Worm (Caenorhabditis elegans): ENCODE measurements around the gene unc-112.

Gene unc-112

ce11 chrV:14684359-14685312, 11.8 kb downstream of the unc-112 start, which contains the start of gene hsp-90:
hsp-90 (plus strand) TSS chrV:14684918.
- TF ChIP-seq nhr-41 (GFP tag; IDR thresholded peaks at IDR 0.05) (no peak), R02D3.7 (tag; optimal IDR thresholded peaks at IDR 0.05) (no peak), jun-1 (tag; optimal IDR thresholded peaks at IDR 0.05) (no peak), egl-43 (GFP tag; IDR thresholded peaks at IDR 0.05) (no peak), lim-7 (GFP tag; IDR thresholded peaks at IDR 0.05) (0 out of 2 replicates have a peak, but pooled peaks have one; percentile 22), ceh-20 (GFP tag; IDR thresholded peaks at IDR 0.05) (no peak), unc-130 (GFP tag; optimal IDR thresholded peaks at IDR 0.05) (no peak), ZK546.5 (tag; optimal IDR thresholded peaks at IDR 0.05) (no peak), set-16 (GFP tag; IDR thresholded peaks at IDR 0.05) (no peak), snpc-4 (tag; optimal IDR thresholded peaks at IDR 0.05) (no peak), mdt-29 (GFP tag; IDR thresholded peaks at IDR 0.05) (0 out of 2 replicates have a peak, but pooled peaks have one; percentile 9), fos-1 (tag; optimal IDR thresholded peaks at IDR 0.05) (no peak), nhr-28 (tag; optimal IDR thresholded peaks at IDR 0.05) (no peak), spr-3 (GFP tag; optimal IDR thresholded peaks at IDR 0.05) (no peak), fkh-10 (GFP tag; optimal IDR thresholded peaks at IDR 0.05) (no peak), daf-19 (GFP tag; conservative IDR thresholded peaks at IDR 0.05) (no peak), aly-2 (tag; optimal IDR thresholded peaks at IDR 0.05) (no peak), mes-2 (tag; optimal IDR thresholded peaks at IDR 0.05; ENCODE audit: poor library complexity, severe bottlenecking) (no peak), attf-4 (tag; optimal IDR thresholded peaks at IDR 0.05) (no peak), dve-1 (tag; optimal IDR thresholded peaks at IDR 0.05; ENCODE audit: insufficient read depth) (no peak), ces-1 (GFP tag; optimal IDR thresholded peaks at IDR 0.05) (no peak), ama-1 (optimal IDR thresholded peaks at IDR 0.05) (peak; percentile 54)

- TF ChIP-seq dve-1 (tag; optimal IDR thresholded peaks at IDR 0.05; ENCODE audit: insufficient read depth) (no peak), fos-1 (tag; optimal IDR thresholded peaks at IDR 0.05) (no peak), snpc-4 (tag; optimal IDR thresholded peaks at IDR 0.05) (no peak), lin-1 (GFP tag; IDR thresholded peaks at IDR 0.05) (no peak), pha-4 (GFP tag; IDR thresholded peaks at IDR 0.05) (no peak), pha-4 (tag; optimal IDR thresholded peaks at IDR 0.05) (no peak), jun-1 (tag; optimal IDR thresholded peaks at IDR 0.05) (no peak), lin-38 (GFP tag; IDR thresholded peaks at IDR 0.05) (no peak), nhr-111 (GFP tag; optimal IDR thresholded peaks at IDR 0.05) (no peak), nhr-76 (tag; optimal IDR thresholded peaks at IDR 0.05) (no peak), lim-7 (GFP tag; IDR thresholded peaks at IDR 0.05) (no peak), nhr-41 (GFP tag; IDR thresholded peaks at IDR 0.05) (no peak), egl-43 (GFP tag; IDR thresholded peaks at IDR 0.05) (no peak), ctbp-1 (GFP tag; IDR thresholded peaks at IDR 0.05) (no peak), unc-130 (GFP tag; optimal IDR thresholded peaks at IDR 0.05) (no peak), ZK337.2 (GFP tag; IDR thresholded peaks at IDR 0.05) (no peak), mes-2 (tag; optimal IDR thresholded peaks at IDR 0.05; ENCODE audit: poor library complexity, severe bottlenecking) (no peak), spr-3 (GFP tag; optimal IDR thresholded peaks at IDR 0.05) (no peak), Y5F2A.4 (GFP tag; optimal IDR thresholded peaks at IDR 0.05) (no peak), lin-13 (GFP tag; optimal IDR thresholded peaks at IDR 0.05) (no peak), F44E2.7 (GFP tag; IDR thresholded peaks at IDR 0.05) (no peak)
These were observed 12.5 kb downstream of the unc-112 start for ce11 chrV:14683926-14684325.

DNA sequence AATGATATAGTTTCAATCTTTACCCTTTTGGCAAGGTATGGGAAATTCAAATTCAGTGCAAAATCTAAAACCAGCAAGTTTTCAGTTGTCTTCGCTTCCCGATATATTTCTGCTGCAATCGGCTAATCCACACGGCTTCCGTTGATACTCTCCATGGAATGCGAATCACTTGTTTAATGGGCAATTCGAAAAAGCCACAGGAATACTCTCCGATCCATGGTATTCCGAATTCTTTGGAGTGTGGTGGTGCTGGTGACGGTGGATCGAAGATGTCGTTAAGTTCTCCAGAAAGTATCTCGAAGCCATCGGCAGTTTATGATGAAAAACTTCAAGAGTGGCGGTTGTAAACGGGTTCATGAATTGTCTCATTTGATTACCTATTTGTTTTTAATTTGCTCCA, 13.2 kb downstream of the unc-112 start:
- TF ChIP-seq Y105C5A.15 (GFP tag; IDR thresholded peaks at IDR 0.05) (0 out of 2 replicates have a peak, but pooled peaks have one; percentile 13), Y48G9A.11 (GFP tag; IDR thresholded peaks at IDR 0.05) (0 out of 2 replicates have a peak, but pooled peaks have one; percentile 29), lsy-2 (tag; optimal IDR thresholded peaks at IDR 0.05) (no peak)

Data from whole organism, L4 larva.